Worm (Caenorhabditis elegans) whole organism, midembryonic: ENCODE data around the gene K08H2.4.

ENCODE experiments used
- cog-1 ChIP-seq: sonication (generic microtip); optimal IDR thresholded peaks from 2 replicates; lab custom pipeline; 2016; ENCODE audit warnings: missing genetic modification characterization, missing compliant biosample characterization
- med-1 ChIP-seq: sonication (generic microtip); optimal IDR thresholded peaks from 2 replicates; lab custom pipeline; 2017; ENCODE audit warnings: missing genetic modification characterization, mild to moderate bottlenecking, missing compliant biosample characterization, antibody characterized with exemption, missing genetic modification reagents; ENCODE audit not compliant: insufficient read depth
- ref-1 ChIP-seq: fragments of 200-800 bp; sonication (Bioruptor generic); conservative IDR thresholded peaks from 2 replicates; pipeline ENCODE4 v1.3.6; 2022; ENCODE audit warnings: missing genetic modification reagents, missing genetic modification characterization, missing compliant biosample characterization
- ztf-29 ChIP-seq: fragments of 200-800 bp; sonication (Bioruptor generic); IDR thresholded peaks from 2 replicates; pipeline ENCODE4 v1.3.6; 2022; ENCODE audit warnings: missing genetic modification reagents, missing genetic modification characterization, missing compliant biosample characterization

ce11 chrX:13288715-13289114, 50.4 kb downstream of the K08H2.4 start, which contains the start of gene R04D3.4:
- no peak for TF ChIP-seq ztf-29 (GFP tag; lab: Robert Waterston, UW)
- no peak for TF ChIP-seq cog-1 (tag; lab: Kevin White, UChicago)
- no peak for TF ChIP-seq ref-1 (GFP tag; lab: Robert Waterston, UW)
- TF ChIP-seq med-1, result no peak
